Fruit fly (Drosophila melanogaster) whole organism, wandering third instar larva: ENCODE measurements around the gene Cpr78Ca.

ENCODE experiments used
- Abd-B ChIP-seq: fragments of >200 bp; optimal IDR thresholded peaks from 2 replicates; lab custom pipeline; 2017; ENCODE audit warnings: missing biosample characterization, missing genetic modification characterization
- CG32264 ChIP-seq: fragments of 200-800 bp; sonication (Bioruptor generic); optimal IDR thresholded peaks from 2 replicates; lab custom pipeline; 2016; ENCODE audit warnings: missing biosample characterization, missing genetic modification characterization
- CG9705 ChIP-seq: fragments of 200-800 bp; sonication (Bioruptor generic); optimal IDR thresholded peaks from 2 replicates; lab custom pipeline; 2018; ENCODE audit warnings: missing biosample characterization, mild to moderate bottlenecking, missing genetic modification characterization
- CrebA ChIP-seq: fragments of 200-800 bp; sonication (Bioruptor generic); optimal IDR thresholded peaks from 2 replicates; lab custom pipeline; 2016; ENCODE audit warnings: missing biosample characterization, mild to moderate bottlenecking, missing genetic modification characterization, borderline replicate concordance
- Dfd ChIP-seq: fragments of >200 bp; optimal IDR thresholded peaks from 2 replicates; lab custom pipeline; 2017; ENCODE audit warnings: missing biosample characterization, missing genetic modification characterization
- Dif ChIP-seq: fragments of 200-275, 200-300 bp; sonication (Bioruptor generic); optimal IDR thresholded peaks from 2 replicates; lab custom pipeline; 2018; ENCODE audit warnings: missing biosample characterization, missing genetic modification characterization; ENCODE audit not compliant: partially characterized antibody
- GATAd ChIP-seq: sonication (Bioruptor generic); optimal IDR thresholded peaks from 2 replicates; lab custom pipeline; 2016; ENCODE audit warnings: missing biosample characterization, missing genetic modification characterization
- HLH106 ChIP-seq: fragments of 200-800 bp; optimal IDR thresholded peaks from 3 replicates; lab custom pipeline; 2019; ENCODE audit warnings: missing biosample characterization, mild to moderate bottlenecking, missing genetic modification characterization, moderate library complexity
- Hnf4 ChIP-seq: fragments of 200-800 bp; sonication (Bioruptor generic); optimal IDR thresholded peaks from 2 replicates; lab custom pipeline; 2016; ENCODE audit warnings: missing biosample characterization, mild to moderate bottlenecking, missing genetic modification characterization
- Hr78 ChIP-seq: fragments of >200 bp; optimal IDR thresholded peaks from 2 replicates; lab custom pipeline; 2017; ENCODE audit warnings: missing biosample characterization, missing genetic modification characterization
- Hr83 ChIP-seq: fragments of 200-300 bp; sonication (Bioruptor generic); optimal IDR thresholded peaks from 2 replicates; lab custom pipeline; 2016; ENCODE audit warnings: missing biosample characterization, mild to moderate bottlenecking, missing genetic modification characterization, moderate library complexity; ENCODE audit not compliant: poor library complexity, severe bottlenecking
- Jra ChIP-seq: sonication (Bioruptor generic); optimal IDR thresholded peaks from 2 replicates; lab custom pipeline; 2016; ENCODE audit warnings: missing biosample characterization, missing genetic modification characterization
- Mio ChIP-seq: sonication (Bioruptor generic); optimal IDR thresholded peaks from 2 replicates; lab custom pipeline; 2016; ENCODE audit warnings: missing biosample characterization, missing genetic modification characterization
- Myc ChIP-seq: fragments of >200 bp; optimal IDR thresholded peaks from 2 replicates; lab custom pipeline; 2017
- Rel ChIP-seq, 2 experiments: fragments of 200-800 bp; sonication (Bioruptor generic) in 1 of 2; optimal IDR thresholded peaks; 2 replicates in 1 of 2; 3 replicates in 1 of 2; lab custom pipeline; 2016 to 2019; ENCODE audit warnings: mild to moderate bottlenecking in 2 of 2, missing biosample characterization in 2 of 2, missing genetic modification characterization in 2 of 2, moderate library complexity in 1 of 2
- Sp1 ChIP-seq: fragments of 200-800 bp; sonication (Bioruptor generic); optimal IDR thresholded peaks from 3 replicates; lab custom pipeline; 2019; ENCODE audit warnings: missing biosample characterization, mild to moderate bottlenecking, missing genetic modification characterization, moderate library complexity
- Vsx2 ChIP-seq: fragments of 200-300, 225-300 bp; sonication (Bioruptor generic); optimal IDR thresholded peaks from 2 replicates; lab custom pipeline; 2018; ENCODE audit warnings: missing biosample characterization, missing genetic modification characterization; ENCODE audit not compliant: partially characterized antibody
- br ChIP-seq: fragments of 200-800 bp; sonication (Bioruptor generic); optimal IDR thresholded peaks from 2 replicates; lab custom pipeline; 2016; ENCODE audit warnings: missing biosample characterization, missing genetic modification characterization
- brk ChIP-seq: fragments of 200-800 bp; sonication (Bioruptor generic); optimal IDR thresholded peaks from 2 replicates; lab custom pipeline; 2016; ENCODE audit warnings: missing biosample characterization, mild to moderate bottlenecking, missing genetic modification characterization
- dl ChIP-seq, 2 experiments: fragments of 175-275, 200-275 bp in 1 of 2; fragments of 200-275 bp in 1 of 2; sonication (Bioruptor generic); optimal IDR thresholded peaks; lab custom pipeline; 2018; ENCODE audit warnings: mild to moderate bottlenecking in 2 of 2, missing biosample characterization in 2 of 2, missing genetic modification characterization in 2 of 2, moderate library complexity in 2 of 2; ENCODE audit not compliant: partially characterized antibody in 2 of 2, insufficient read depth in 1 of 2
- dmrt93B ChIP-seq: fragments of 200-800 bp; sonication (Bioruptor generic); optimal IDR thresholded peaks from 2 replicates; lab custom pipeline; 2018; ENCODE audit warnings: missing biosample characterization, mild to moderate bottlenecking, missing genetic modification characterization
- dsf ChIP-seq: sonication (Bioruptor generic); optimal IDR thresholded peaks from 2 replicates; lab custom pipeline; 2016; ENCODE audit warnings: missing biosample characterization, missing genetic modification characterization, borderline replicate concordance
- ey ChIP-seq: fragments of 200-800 bp; sonication (Bioruptor generic); optimal IDR thresholded peaks from 2 replicates; lab custom pipeline; 2016; ENCODE audit warnings: missing biosample characterization, missing genetic modification characterization
- foxo ChIP-seq, 2 experiments: fragments of 200-800 bp; sonication (Bioruptor generic); optimal IDR thresholded peaks; 2 replicates in 1 of 2; 3 replicates in 1 of 2; lab custom pipeline; 2016 to 2017; ENCODE audit warnings: missing biosample characterization in 2 of 2, missing genetic modification characterization in 2 of 2
- fru ChIP-seq: fragments of 200-800 bp; sonication (Bioruptor generic); optimal IDR thresholded peaks from 3 replicates; lab custom pipeline; 2016; ENCODE audit warnings: missing biosample characterization, mild to moderate bottlenecking, missing genetic modification characterization
- h ChIP-seq: fragments of 200-800 bp; sonication (Bioruptor generic); optimal IDR thresholded peaks from 3 replicates; lab custom pipeline; 2016; ENCODE audit warnings: missing biosample characterization, mild to moderate bottlenecking, missing genetic modification characterization
- jim ChIP-seq: fragments of 175-275, 200-325 bp; sonication (Bioruptor generic); optimal IDR thresholded peaks from 2 replicates; lab custom pipeline; 2016; ENCODE audit warnings: missing biosample characterization, mild to moderate bottlenecking, missing genetic modification characterization
- lola ChIP-seq: fragments of >200 bp; optimal IDR thresholded peaks from 2 replicates; lab custom pipeline; 2017; ENCODE audit warnings: missing biosample characterization, missing genetic modification characterization
- pan ChIP-seq: fragments of >200 bp; optimal IDR thresholded peaks from 2 replicates; lab custom pipeline; 2017
- psq ChIP-seq: fragments of 200-800 bp; sonication (Bioruptor generic); optimal IDR thresholded peaks from 3 replicates; lab custom pipeline; 2017; ENCODE audit warnings: missing biosample characterization, mild to moderate bottlenecking, missing genetic modification characterization, moderate library complexity
- rgr ChIP-seq: fragments of 200-800 bp; sonication (Bioruptor generic); optimal IDR thresholded peaks from 3 replicates; lab custom pipeline; 2016; ENCODE audit warnings: missing biosample characterization, mild to moderate bottlenecking, missing genetic modification characterization
- sage ChIP-seq: fragments of 200-800 bp; sonication (Bioruptor generic); optimal IDR thresholded peaks from 2 replicates; lab custom pipeline; 2016; ENCODE audit warnings: missing biosample characterization, mild to moderate bottlenecking, missing genetic modification characterization
- sv ChIP-seq: fragments of 200-800 bp; sonication (Bioruptor generic); optimal IDR thresholded peaks from 3 replicates; lab custom pipeline; 2016; ENCODE audit warnings: missing biosample characterization, missing genetic modification characterization
- usp ChIP-seq: fragments of >200 bp; optimal IDR thresholded peaks from 2 replicates; lab custom pipeline; 2017; ENCODE audit warnings: missing biosample characterization, missing genetic modification characterization
- woc ChIP-seq: sonication (Bioruptor generic); optimal IDR thresholded peaks from 2 replicates; lab custom pipeline; 2016; ENCODE audit warnings: missing biosample characterization, mild to moderate bottlenecking, missing genetic modification characterization

Cpr78Ca gene

DNA sequence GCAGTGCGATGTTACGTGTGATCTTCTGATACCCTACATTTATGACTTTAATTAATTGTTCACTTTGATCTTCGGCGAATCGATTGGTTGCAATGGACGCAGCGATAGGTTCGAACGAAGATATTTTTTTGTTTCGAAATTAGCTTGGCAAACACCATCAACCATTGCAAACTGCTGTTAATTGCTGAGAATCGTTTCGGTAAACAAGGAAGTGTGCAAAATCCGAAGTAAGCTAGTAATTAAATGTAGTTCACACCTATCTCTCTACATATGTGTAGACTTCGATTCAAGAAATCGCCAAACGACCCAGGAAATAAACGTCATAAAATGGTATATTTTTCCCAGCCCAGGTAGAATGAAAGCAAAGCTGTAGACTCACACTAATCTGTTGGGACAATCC lies 5.8 kb upstream of the Cpr78Ca start, which contains the start of gene CG43702:
Gene CG43702, plus strand, starts transcription at position 301 of the 400 bp plus-strand sequence.
- TF ChIP-seq usp (GFP tag; lab: Kevin White, UChicago) (no peak), Rel (GFP tag; optimal IDR thresholded peaks at IDR 0.05; lab: Kevin White, UChicago) (no peak), Rel (tag; optimal IDR thresholded peaks at IDR 0.05; lab: Kevin White, UChicago) (no peak), Abd-B (GFP tag; lab: Kevin White, UChicago) (no peak), Myc (no peak), brk (GFP tag; lab: Kevin White, UChicago) (no peak), psq (GFP tag; lab: Kevin White, UChicago) (no peak), fru (no peak), sage (no peak), Hnf4 (GFP tag; lab: Kevin White, UChicago) (no peak), CG32264 (no peak), Hr78 (GFP tag; lab: Kevin White, UChicago) (no peak), Mio (GFP tag; lab: Kevin White, UChicago) (no peak)
- TF ChIP-seq, all 38 proteins: peak for 0

DNA sequence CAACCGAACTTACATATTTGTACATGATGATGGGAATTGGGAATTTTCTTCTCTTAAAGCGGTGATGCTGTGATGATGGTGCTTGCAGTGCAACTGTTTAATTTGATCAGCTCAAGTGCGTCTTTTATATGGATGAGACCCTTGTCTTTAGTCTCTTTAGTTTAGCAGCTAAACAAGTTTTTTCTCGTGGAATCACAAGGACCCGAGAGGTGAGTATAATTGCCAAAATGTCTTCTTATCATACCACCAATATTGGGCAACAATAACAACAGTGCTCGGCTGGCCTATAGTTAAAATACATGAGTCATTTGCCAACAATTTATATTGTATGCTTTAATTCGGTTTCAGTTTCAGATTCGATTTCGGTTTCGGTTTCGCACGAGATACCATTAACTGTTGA lies 5.1 kb upstream of the Cpr78Ca start, which contains the start of gene Edg78E:
Gene Edg78E, minus strand, starts transcription at position 101 of the 400 bp plus-strand sequence.
- TF ChIP-seq CG9705 (no peak), Rel (GFP tag; optimal IDR thresholded peaks at IDR 0.05; lab: Kevin White, UChicago) (no peak), Rel (tag; optimal IDR thresholded peaks at IDR 0.05; lab: Kevin White, UChicago) (no peak), dmrt93B (GFP tag; lab: Kevin White, UChicago) (no peak), Hr78 (GFP tag; lab: Kevin White, UChicago) (no peak), Dfd (GFP tag; lab: Kevin White, UChicago) (no peak), Hr83 (GFP tag; lab: Kevin White, UChicago) (no peak), Jra (no peak), CrebA (no peak), dl (GFP tag; optimal IDR thresholded peaks at IDR 0.05; lab: Kevin White, UChicago; ENCODE audit: insufficient read depth in 1 of 2, partially characterized antibody in 2 of 2) (no peak), lola (no peak), brk (GFP tag; lab: Kevin White, UChicago) (no peak)

- TF ChIP-seq fru = no peak
- no peak for TF ChIP-seq GATAd (GFP tag; lab: Kevin White, UChicago)
Observed at dm6 chr3L:21294202-21294601, 1.6 kb upstream of the Cpr78Ca start, which contains the start of gene Cpr78Cb. Gene Cpr78Cb, plus strand, starts transcription at chr3L:21294492.

dm6 chr3L:21291055-21291454 lies 1.5 kb downstream of the Cpr78Ca start:
- TF ChIP-seq Myc = no peak
- TF ChIP-seq HLH106 = no peak
- no peak for TF ChIP-seq foxo (GFP tag; optimal IDR thresholded peaks at IDR 0.05; lab: Kevin White, UChicago)
- no peak for TF ChIP-seq Hnf4 (GFP tag; lab: Kevin White, UChicago)
- TF ChIP-seq br (GFP tag; lab: Kevin White, UChicago) = no peak
- TF ChIP-seq Hr83 (GFP tag; lab: Kevin White, UChicago) = no peak
- TF ChIP-seq usp (GFP tag; lab: Kevin White, UChicago) = no peak
- TF ChIP-seq dl (GFP tag; optimal IDR thresholded peaks at IDR 0.05; lab: Kevin White, UChicago; ENCODE audit: insufficient read depth in 1 of 2, partially characterized antibody in 2 of 2) = no peak

- TF ChIP-seq h (no peak), ey (GFP tag; lab: Kevin White, UChicago) (no peak), Dif (GFP tag; lab: Kevin White, UChicago) (no peak)
Observed at dm6 chr3L:21290336-21290735, 2.3 kb downstream of the Cpr78Ca start.

- peak; percentile 51 for TF ChIP-seq sv
- peak; percentile 51 for TF ChIP-seq ey (GFP tag; lab: Kevin White, UChicago)
- no peak for TF ChIP-seq Dfd (GFP tag; lab: Kevin White, UChicago)
- peak; percentile 76 to 82 for TF ChIP-seq dl (GFP tag; optimal IDR thresholded peaks at IDR 0.05; lab: Kevin White, UChicago; ENCODE audit: insufficient read depth in 1 of 2, partially characterized antibody in 2 of 2)
- peak; percentile 73 for TF ChIP-seq HLH106
- TF ChIP-seq Jra = peak; percentile 19
- TF ChIP-seq dsf (GFP tag; lab: Kevin White, UChicago) = no peak
- TF ChIP-seq Hr78 (GFP tag; lab: Kevin White, UChicago) = no peak
- peak; percentile 56 for TF ChIP-seq Hnf4 (GFP tag; lab: Kevin White, UChicago)
- peak; percentile 82 for TF ChIP-seq CG9705
- peak; percentile 46 for TF ChIP-seq Myc
- peak; percentile 69 for TF ChIP-seq rgr
- TF ChIP-seq Rel (GFP tag; optimal IDR thresholded peaks at IDR 0.05; lab: Kevin White, UChicago) = no peak
- no peak for TF ChIP-seq Rel (tag; optimal IDR thresholded peaks at IDR 0.05; lab: Kevin White, UChicago)
- TF ChIP-seq jim (GFP tag; lab: Kevin White, UChicago) = no peak
- TF ChIP-seq lola = no peak
- TF ChIP-seq Sp1 = peak; percentile 57
- TF ChIP-seq woc (GFP tag; lab: Kevin White, UChicago) = peak; percentile 70
- TF ChIP-seq psq (GFP tag; lab: Kevin White, UChicago) = no peak
- TF ChIP-seq Hr83 (GFP tag; lab: Kevin White, UChicago) = peak; percentile 34
- TF ChIP-seq h = peak; percentile 66
- no peak for TF ChIP-seq pan (lab: Kevin White, UChicago)
- peak; percentile 99 for TF ChIP-seq Vsx2 (GFP tag; lab: Kevin White, UChicago)
- TF ChIP-seq brk (GFP tag; lab: Kevin White, UChicago) = no peak
- TF ChIP-seq fru = peak; percentile 69
Observed at dm6 chr3L:21285639-21286338, 6.8 kb downstream of the Cpr78Ca start, which contains the start of the genes CG12974 and pzg. Gene CG12974, minus strand, starts transcription at chr3L:21285962. Gene pzg, plus strand, starts transcription at chr3L:21286099.
